Fruit fly (Drosophila melanogaster): ENCODE results near the gene CG6999.
A peak's percentile ranks its signal among the peaks of the same experiment; 100 is the strongest.

Gene CG6999

DNA sequence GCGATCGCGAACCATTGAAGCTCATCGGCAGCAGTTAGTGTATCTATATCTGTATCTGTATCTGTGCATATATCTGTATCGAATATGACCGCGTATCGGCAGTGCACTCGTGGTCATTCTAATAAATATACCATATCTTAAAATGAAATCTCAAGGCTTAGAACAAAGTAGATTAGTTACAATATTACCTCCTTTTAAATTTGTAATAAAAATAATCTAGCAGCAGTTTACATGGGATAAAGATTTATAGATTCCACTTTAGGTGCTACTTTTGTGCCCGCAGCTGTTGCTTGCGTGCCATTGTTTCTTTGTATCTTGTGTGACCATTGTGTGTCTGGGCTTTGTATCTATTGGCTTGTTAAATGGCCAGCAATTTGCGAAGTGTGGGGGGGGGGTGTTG lies 28.1 kb upstream of the CG6999 start (continued):
- peak; percentile 84 for TF ChIP-seq seq (GFP tag; IDR thresholded peaks at IDR 0.05)
- peak; percentile 14 for TF ChIP-seq Chrac-16 (GFP tag; optimal IDR thresholded peaks at IDR 0.05)
- no peak for TF ChIP-seq pan (optimal IDR thresholded peaks at IDR 0.05)
- peak in 1 of 2 experiments; percentile 75 for TF ChIP-seq pan (GFP tag; optimal IDR thresholded peaks at IDR 0.05 in 1 of 2, IDR thresholded peaks at IDR 0.05 in 1 of 2)
- peak; percentile 51 for TF ChIP-seq onecut (GFP tag; IDR thresholded peaks at IDR 0.05)
- TF ChIP-seq Hr78 (GFP tag; optimal IDR thresholded peaks at IDR 0.05) = peak in 1 of 2 experiments; percentile 22
- TF ChIP-seq ssp (GFP tag; IDR thresholded peaks at IDR 0.05) = no peak
- peak; percentile 85 for TF ChIP-seq dmrt99B (tag; optimal IDR thresholded peaks at IDR 0.05)
- TF ChIP-seq Dref (GFP tag; IDR thresholded peaks at IDR 0.05) = no peak
- peak; percentile 84 for TF ChIP-seq H2.0 (GFP tag; IDR thresholded peaks at IDR 0.05)
- TF ChIP-seq dysf (GFP tag; IDR thresholded peaks at IDR 0.05) = peak; percentile 84
- TF ChIP-seq ERR (GFP tag; optimal IDR thresholded peaks at IDR 0.05) = no peak
- TF ChIP-seq Opbp (GFP tag; IDR thresholded peaks at IDR 0.05; ENCODE audit: partially characterized antibody) = no peak
- TF ChIP-seq CG15479 (GFP tag; optimal IDR thresholded peaks at IDR 0.05) = no peak
- TF ChIP-seq pum (GFP tag; optimal IDR thresholded peaks at IDR 0.05) = peak; percentile 21
- no peak for TF ChIP-seq Hmx (GFP tag; optimal IDR thresholded peaks at IDR 0.05)
- peak; percentile 33 for TF ChIP-seq CG8281 (tag; optimal IDR thresholded peaks at IDR 0.05)
- no peak for TF ChIP-seq CG8359 (GFP tag; optimal IDR thresholded peaks at IDR 0.05; ENCODE audit: borderline replicate concordance)
- peak; percentile 74 for TF ChIP-seq Rfx (GFP tag; IDR thresholded peaks at IDR 0.05)
- peak; percentile 84 for TF ChIP-seq CG31441 (GFP tag; IDR thresholded peaks at IDR 0.05)
- peak; percentile 70 for TF ChIP-seq E2f1 (GFP tag; IDR thresholded peaks at IDR 0.05)
- TF ChIP-seq Gug (GFP tag; IDR thresholded peaks at IDR 0.05) = no peak
- TF ChIP-seq CG43689 (GFP tag; IDR thresholded peaks at IDR 0.05) = peak; percentile 54
- no peak for TF ChIP-seq CG34224 (GFP tag; IDR thresholded peaks at IDR 0.05; ENCODE audit: partially characterized antibody)
- TF ChIP-seq CG14441 (GFP tag; IDR thresholded peaks at IDR 0.05) = peak; percentile 75
- no peak for TF ChIP-seq ato (GFP tag; IDR thresholded peaks at IDR 0.05; ENCODE audit: partially characterized antibody)
- no peak for TF ChIP-seq mirr (GFP tag; optimal IDR thresholded peaks at IDR 0.05)
- 0 out of 2 replicates have a peak, but pooled peaks have one; percentile 33 for TF ChIP-seq danr (GFP tag; IDR thresholded peaks at IDR 0.05)
- no peak for TF ChIP-seq dan (GFP tag; IDR thresholded peaks at IDR 0.05)
- no peak for TF ChIP-seq ro (GFP tag; IDR thresholded peaks at IDR 0.05)
- peak; percentile 66 for TF ChIP-seq Ssrp (tag; optimal IDR thresholded peaks at IDR 0.05)
- TF ChIP-seq CG3995 (GFP tag; optimal IDR thresholded peaks at IDR 0.05) = peak; percentile 23
- peak; percentile 47; the same call in 1 of the 2 replicates for TF ChIP-seq CG3847 (GFP tag; IDR thresholded peaks at IDR 0.05)
- TF ChIP-seq CG4282 (GFP tag; optimal IDR thresholded peaks at IDR 0.05) = no peak
- no peak for TF ChIP-seq knrl (GFP tag; IDR thresholded peaks at IDR 0.05; ENCODE audit: partially characterized antibody)
- peak; percentile 89 for TF ChIP-seq unpg (GFP tag; optimal IDR thresholded peaks at IDR 0.05)
- TF ChIP-seq Six4 (GFP tag; optimal IDR thresholded peaks at IDR 0.05) = peak; percentile 58
- no peak for TF ChIP-seq pros (GFP tag; optimal IDR thresholded peaks at IDR 0.05)
- TF ChIP-seq CG17385 (GFP tag; optimal IDR thresholded peaks at IDR 0.05) = peak; percentile 80
- peak; percentile 64 for TF ChIP-seq NfI (GFP tag; optimal IDR thresholded peaks at IDR 0.05)
- peak; percentile 49 for TF ChIP-seq CG9727 (GFP tag; optimal IDR thresholded peaks at IDR 0.05)
- peak; percentile 73 for TF ChIP-seq az2 (GFP tag; optimal IDR thresholded peaks at IDR 0.05)
- peak; percentile 27 for TF ChIP-seq bab2 (GFP tag; optimal IDR thresholded peaks at IDR 0.05)
- TF ChIP-seq CG12155 (GFP tag; optimal IDR thresholded peaks at IDR 0.05) = peak; percentile 26
- no peak for TF ChIP-seq Dp (GFP tag; optimal IDR thresholded peaks at IDR 0.05)
- TF ChIP-seq gt (GFP tag; IDR thresholded peaks at IDR 0.05) = no peak
- no peak for TF ChIP-seq CG31224 (GFP tag; IDR thresholded peaks at IDR 0.05)
- peak; percentile 44 to 74 for TF ChIP-seq dpn (GFP tag; optimal IDR thresholded peaks at IDR 0.05)
- TF ChIP-seq caup (GFP tag; optimal IDR thresholded peaks at IDR 0.05; ENCODE audit: severe bottlenecking) = peak; percentile 57
- TF ChIP-seq cwo (GFP tag; optimal IDR thresholded peaks at IDR 0.05) = peak; percentile 55
- TF ChIP-seq CG3163 (GFP tag; optimal IDR thresholded peaks at IDR 0.05) = no peak

Data from whole organism, embryonic.